Worm (Caenorhabditis elegans) whole organism, young adult: ENCODE data around the gene pqn-63.
A peak's percentile ranks its signal among the peaks of the same experiment; 100 is the strongest.

ENCODE experiments used
- B0336.3 ChIP-seq: fragments of 200-800 bp; sonication (Bioruptor generic); IDR thresholded peaks from 2 replicates; pipeline ENCODE4 v1.3.6; 2022; ENCODE audit warnings: missing genetic modification characterization, missing compliant biosample characterization
- F10E7.11 ChIP-seq: sonication (generic microtip); optimal IDR thresholded peaks from 2 replicates; lab custom pipeline; 2017; ENCODE audit warnings: mild to moderate bottlenecking, missing genetic modification characterization, moderate library complexity, missing compliant biosample characterization
- F22D6.2 ChIP-seq: sonication (generic microtip); optimal IDR thresholded peaks from 2 replicates; lab custom pipeline; 2016; ENCODE audit warnings: mild to moderate bottlenecking, missing genetic modification characterization, missing compliant biosample characterization
- F23B12.7 ChIP-seq: sonication (generic microtip); optimal IDR thresholded peaks from 2 replicates; lab custom pipeline; 2017; ENCODE audit warnings: missing genetic modification characterization, mild to moderate bottlenecking, missing compliant biosample characterization, antibody characterized with exemption, moderate library complexity; ENCODE audit not compliant: insufficient read depth
- F55B11.4 ChIP-seq: sonication (generic microtip); optimal IDR thresholded peaks from 2 replicates; lab custom pipeline; 2016; ENCODE audit warnings: missing compliant biosample characterization, missing genetic modification characterization, borderline replicate concordance; ENCODE audit not compliant: insufficient read depth
- F57A8.1 ChIP-seq: fragments of 200-800 bp; sonication (Bioruptor generic); optimal IDR thresholded peaks from 2 replicates; lab custom pipeline; 2018; ENCODE audit warnings: mild to moderate bottlenecking, missing genetic modification characterization, moderate library complexity, missing compliant biosample characterization
- F57C9.4 ChIP-seq: sonication (generic microtip); optimal IDR thresholded peaks from 2 replicates; lab custom pipeline; 2017; ENCODE audit warnings: mild to moderate bottlenecking, missing genetic modification characterization, missing compliant biosample characterization
- Y53F4B.3 ChIP-seq: fragments of 200-800 bp; sonication (Bioruptor generic); IDR thresholded peaks from 2 replicates; pipeline ENCODE4 v1.3.6; 2022; ENCODE audit warnings: missing genetic modification reagents, missing genetic modification characterization, missing compliant biosample characterization
- Y53G8AR.9 ChIP-seq: fragments of 200-800 bp; sonication (Bioruptor generic); conservative IDR thresholded peaks from 2 replicates; pipeline ENCODE4 v1.3.6; 2022; ENCODE audit warnings: missing genetic modification reagents, missing genetic modification characterization, missing compliant biosample characterization
- Y56A3A.18 ChIP-seq: fragments of 200-800 bp; sonication (Bioruptor generic); IDR thresholded peaks from 2 replicates; pipeline ENCODE4 v1.3.6; 2022; ENCODE audit warnings: missing genetic modification reagents, missing genetic modification characterization, missing compliant biosample characterization
- aptf-3 ChIP-seq: fragments of 200-800 bp; sonication (Bioruptor generic); IDR thresholded peaks from 2 replicates; pipeline ENCODE4 v1.3.6; 2022; ENCODE audit warnings: missing genetic modification characterization, missing compliant biosample characterization
- attf-3 ChIP-seq: fragments of 200-800 bp; sonication (Bioruptor generic); conservative IDR thresholded peaks from 2 replicates; pipeline ENCODE4 v1.3.6; 2022; ENCODE audit warnings: missing genetic modification reagents, missing genetic modification characterization, missing compliant biosample characterization
- attf-5 ChIP-seq: fragments of 200-800 bp; sonication (Bioruptor generic); optimal IDR thresholded peaks from 2 replicates; lab custom pipeline; 2018; ENCODE audit warnings: mild to moderate bottlenecking, missing genetic modification characterization, missing compliant biosample characterization
- bed-2 ChIP-seq: fragments of 200-800 bp; sonication (Bioruptor generic); IDR thresholded peaks from 2 replicates; pipeline ENCODE4 v1.3.6; 2022; ENCODE audit warnings: missing genetic modification reagents, missing genetic modification characterization, missing compliant biosample characterization
- cebp-2 ChIP-seq: fragments of 200-800 bp; sonication (Bioruptor generic); IDR thresholded peaks from 2 replicates; pipeline ENCODE4 v1.3.6; 2022; ENCODE audit warnings: missing genetic modification characterization, missing compliant biosample characterization
- ceh-100 ChIP-seq: fragments of 200-800 bp; sonication (Bioruptor generic); IDR thresholded peaks from 2 replicates; pipeline ENCODE4 v1.3.6; 2022; ENCODE audit warnings: missing genetic modification reagents, missing genetic modification characterization, missing compliant biosample characterization
- ceh-40 ChIP-seq: fragments of 200-800 bp; sonication (Bioruptor generic); IDR thresholded peaks from 2 replicates; pipeline ENCODE4 v1.3.6; 2022; ENCODE audit warnings: missing genetic modification characterization, missing compliant biosample characterization
- chd-7 ChIP-seq: sonication (generic microtip); optimal IDR thresholded peaks from 2 replicates; lab custom pipeline; 2016; ENCODE audit warnings: mild to moderate bottlenecking, missing genetic modification characterization, moderate library complexity, missing compliant biosample characterization
- dpl-1 ChIP-seq: fragments of 150-350 bp; optimal IDR thresholded peaks from 2 replicates; lab custom pipeline; 2014; ENCODE audit warnings: missing biosample characterization, missing genetic modification reagents, missing genetic modification characterization
- egrh-3 ChIP-seq: fragments of 200-800 bp; sonication (Bioruptor generic); IDR thresholded peaks from 2 replicates; pipeline ENCODE4 v1.3.6; 2022; ENCODE audit warnings: missing genetic modification reagents, missing genetic modification characterization, missing compliant biosample characterization
- fkh-3 ChIP-seq: sonication (generic microtip); optimal IDR thresholded peaks from 2 replicates; lab custom pipeline; 2016; ENCODE audit warnings: mild to moderate bottlenecking, missing genetic modification characterization, missing compliant biosample characterization
- hlh-12 ChIP-seq: sonication (generic microtip); optimal IDR thresholded peaks from 2 replicates; lab custom pipeline; 2016; ENCODE audit warnings: missing genetic modification characterization, missing compliant biosample characterization
- hmg-1.2 ChIP-seq: fragments of 200-800 bp; sonication (Bioruptor generic); IDR thresholded peaks from 2 replicates; pipeline ENCODE4 v1.3.6; 2022; ENCODE audit warnings: missing genetic modification reagents, missing genetic modification characterization, missing compliant biosample characterization
- hrde-1 ChIP-seq: sonication (generic microtip); optimal IDR thresholded peaks from 2 replicates; lab custom pipeline; 2016; ENCODE audit warnings: missing genetic modification characterization, mild to moderate bottlenecking, missing compliant biosample characterization, moderate library complexity, missing genotype, missing genetic modification reagents, borderline replicate concordance
- hsf-1 ChIP-seq: fragments of 200-800 bp; sonication (Bioruptor generic); IDR thresholded peaks from 2 replicates; pipeline ENCODE4 v1.3.6; 2022; ENCODE audit warnings: missing genetic modification reagents, missing genetic modification characterization, missing compliant biosample characterization
- let-607 ChIP-seq, 2 experiments: fragments of 200-800 bp in 1 of 2; sonication (Bioruptor generic) in 1 of 2; sonication (generic microtip) in 1 of 2; optimal IDR thresholded peaks; 2 replicates each; lab custom pipeline; 2016 to 2018; ENCODE audit warnings: mild to moderate bottlenecking in 2 of 2, missing compliant biosample characterization in 2 of 2, missing genetic modification characterization in 2 of 2, moderate library complexity in 2 of 2, missing genotype in 1 of 2
- lin-26 ChIP-seq: fragments of 200-800 bp; sonication (Bioruptor generic); IDR thresholded peaks from 2 replicates; pipeline ENCODE4 v1.3.6; 2022; ENCODE audit warnings: missing genetic modification reagents, missing genetic modification characterization, missing compliant biosample characterization
- lin-40 ChIP-seq: sonication (generic microtip); optimal IDR thresholded peaks from 2 replicates; lab custom pipeline; 2016; ENCODE audit warnings: missing genetic modification characterization, mild to moderate bottlenecking, missing compliant biosample characterization, missing genotype, missing genetic modification reagents
- madf-8 ChIP-seq: fragments of 200-800 bp; sonication (Bioruptor generic); conservative IDR thresholded peaks from 2 replicates; pipeline ENCODE4 v1.3.6; 2022; ENCODE audit warnings: missing genetic modification reagents, missing genetic modification characterization, missing compliant biosample characterization
- mxl-1 ChIP-seq: sonication (generic microtip); optimal IDR thresholded peaks from 2 replicates; lab custom pipeline; 2016; ENCODE audit warnings: missing genetic modification characterization, missing compliant biosample characterization
- nfya-2 ChIP-seq: fragments of 200-800 bp; sonication (Bioruptor generic); IDR thresholded peaks from 2 replicates; pipeline ENCODE4 v1.3.6; 2022; ENCODE audit warnings: missing genetic modification reagents, missing genetic modification characterization, missing compliant biosample characterization
- nfyb-1 ChIP-seq: fragments of 200-800 bp; sonication (Bioruptor generic); IDR thresholded peaks from 2 replicates; pipeline ENCODE4 v1.3.6; 2022; ENCODE audit warnings: missing genetic modification reagents, missing genetic modification characterization, missing compliant biosample characterization
- nhr-27 ChIP-seq: fragments of 200-800 bp; sonication (Bioruptor generic); optimal IDR thresholded peaks from 2 replicates; lab custom pipeline; 2018; ENCODE audit warnings: mild to moderate bottlenecking, missing genetic modification characterization, moderate library complexity, missing compliant biosample characterization
- snpc-1.1 ChIP-seq: sonication (generic microtip); optimal IDR thresholded peaks from 2 replicates; lab custom pipeline; 2017; ENCODE audit warnings: missing genetic modification characterization, mild to moderate bottlenecking, missing compliant biosample characterization, antibody characterized with exemption, moderate library complexity, missing genotype, missing genetic modification reagents; ENCODE audit not compliant: insufficient read depth
- snpc-1.3 ChIP-seq: sonication (generic microtip); optimal IDR thresholded peaks from 2 replicates; lab custom pipeline; 2017; ENCODE audit warnings: missing genetic modification characterization, mild to moderate bottlenecking, missing compliant biosample characterization, antibody characterized with exemption, moderate library complexity, missing genotype, missing genetic modification reagents; ENCODE audit not compliant: insufficient read depth
- somi-1 ChIP-seq: fragments of 200-800 bp; sonication (Bioruptor generic); optimal IDR thresholded peaks from 2 replicates; lab custom pipeline; 2018; ENCODE audit warnings: mild to moderate bottlenecking, missing genetic modification characterization, missing compliant biosample characterization
- tlf-1 ChIP-seq: fragments of 200-800 bp; sonication (Bioruptor generic); optimal IDR thresholded peaks from 2 replicates; lab custom pipeline; 2018; ENCODE audit warnings: mild to moderate bottlenecking, missing genetic modification characterization, missing compliant biosample characterization
- unc-130 ChIP-seq: sonication (generic microtip); optimal IDR thresholded peaks from 2 replicates; lab custom pipeline; 2016; ENCODE audit warnings: missing genetic modification reagents, missing genetic modification characterization, missing compliant biosample characterization
- unc-62 ChIP-seq: fragments of 150-350 bp; optimal IDR thresholded peaks from 2 replicates; lab custom pipeline; 2014; ENCODE audit warnings: missing biosample characterization, missing genetic modification reagents, missing genetic modification characterization
- xnd-1 ChIP-seq: sonication (generic microtip); optimal IDR thresholded peaks from 2 replicates; lab custom pipeline; 2016; ENCODE audit warnings: missing genotype, missing genetic modification reagents, missing genetic modification characterization, missing compliant biosample characterization
- zfh-2 ChIP-seq: fragments of 200-800 bp; sonication (Bioruptor generic); conservative IDR thresholded peaks from 2 replicates; pipeline ENCODE4 v1.3.6; 2022; ENCODE audit warnings: missing genetic modification reagents, missing genetic modification characterization, missing compliant biosample characterization
- ztf-18 ChIP-seq: sonication (generic microtip); optimal IDR thresholded peaks from 2 replicates; lab custom pipeline; 2016; ENCODE audit warnings: missing genotype, mild to moderate bottlenecking, missing genetic modification characterization, missing compliant biosample characterization
- ztf-28 ChIP-seq: fragments of 200-800 bp; sonication (Bioruptor generic); IDR thresholded peaks from 2 replicates; pipeline ENCODE4 v1.3.6; 2022; ENCODE audit warnings: missing genetic modification reagents, missing genetic modification characterization, missing compliant biosample characterization
- ztf-3 ChIP-seq: fragments of 200-800 bp; sonication (Bioruptor generic); optimal IDR thresholded peaks from 2 replicates; lab custom pipeline; 2018; ENCODE audit warnings: mild to moderate bottlenecking, missing genetic modification characterization, missing compliant biosample characterization

The pqn-63 gene

ce11 chrV:9608256-9608655, 7.6 kb upstream of the pqn-63 start, which contains the start of gene dop-2:
dop-2 (plus strand) TSS chrV:9608556.
- TF ChIP-seq F10E7.11 (tag; lab: Kevin White, UChicago): no peak
- TF ChIP-seq lin-40 (tag; lab: Kevin White, UChicago): no peak
- TF ChIP-seq mxl-1 (tag; lab: Kevin White, UChicago): no peak
- TF ChIP-seq snpc-1.1 (tag; lab: Kevin White, UChicago): no peak
- TF ChIP-seq egrh-3 (GFP tag; lab: Robert Waterston, UW): no peak
- no peak for TF ChIP-seq hlh-12 (tag; lab: Kevin White, UChicago)
- TF ChIP-seq attf-5 (GFP tag; lab: Kevin White, UChicago): no peak
- no peak for TF ChIP-seq ceh-40
- no peak for TF ChIP-seq Y53G8AR.9 (GFP tag; lab: Robert Waterston, UW)
- no peak for TF ChIP-seq F55B11.4
- no peak for TF ChIP-seq hmg-1.2 (GFP tag; lab: Robert Waterston, UW)
- no peak for TF ChIP-seq dpl-1
- no peak for TF ChIP-seq hrde-1 (tag; lab: Kevin White, UChicago)
- no peak for TF ChIP-seq nfyb-1 (GFP tag; lab: Robert Waterston, UW)
- TF ChIP-seq aptf-3: no peak
- no peak for TF ChIP-seq Y53F4B.3 (GFP tag; lab: Robert Waterston, UW)
- TF ChIP-seq ztf-3 (GFP tag; lab: Kevin White, UChicago): no peak

- TF ChIP-seq tlf-1 (GFP tag; lab: Kevin White, UChicago) (no peak), F57A8.1 (GFP tag; lab: Kevin White, UChicago) (no peak)
Observed at ce11 chrV:9609217-9609616, 6.6 kb upstream of the pqn-63 start.

ce11 chrV:9616130-9616529, 299 bp downstream of the pqn-63 start:
- TF ChIP-seq zfh-2 (GFP tag; lab: Robert Waterston, UW) (peak; percentile 61), Y56A3A.18 (GFP tag; lab: Robert Waterston, UW) (no peak), egrh-3 (GFP tag; lab: Robert Waterston, UW) (0 out of 2 replicates have a peak, but pooled peaks have one; percentile 26)

ce11 chrV:9616687-9617086, 856 bp downstream of the pqn-63 start:
- TF ChIP-seq nhr-27 (no peak), snpc-1.3 (tag; lab: Kevin White, UChicago) (no peak), F23B12.7 (no peak), ztf-18 (tag; lab: Kevin White, UChicago) (no peak), nfya-2 (GFP tag; lab: Robert Waterston, UW) (no peak), xnd-1 (tag; lab: Kevin White, UChicago) (no peak), attf-3 (GFP tag; lab: Robert Waterston, UW) (no peak), madf-8 (no peak), somi-1 (GFP tag; lab: Kevin White, UChicago) (no peak)

- TF ChIP-seq let-607 (tag; optimal IDR thresholded peaks at IDR 0.05; lab: Kevin White, UChicago): no peak
- TF ChIP-seq B0336.3 (GFP tag; lab: Robert Waterston, UW): no peak
- TF ChIP-seq bed-2 (GFP tag; lab: Robert Waterston, UW): no peak
- no peak for TF ChIP-seq fkh-3 (tag; lab: Kevin White, UChicago)
- no peak for TF ChIP-seq cebp-2 (GFP tag; lab: Robert Waterston, UW)
- TF ChIP-seq lin-26: peak; percentile 53; the same call in 1 of the 2 replicates
- no peak for TF ChIP-seq snpc-1.3 (tag; lab: Kevin White, UChicago)
- peak; percentile 40 for TF ChIP-seq chd-7
- TF ChIP-seq hsf-1: no peak
- TF ChIP-seq F57C9.4: no peak
- no peak for TF ChIP-seq F22D6.2 (tag; lab: Kevin White, UChicago)
- TF ChIP-seq unc-62 (GFP tag; lab: Kevin White, UChicago): no peak
- no peak for TF ChIP-seq ceh-100 (GFP tag; lab: Robert Waterston, UW)
- TF ChIP-seq ztf-28: no peak
- TF ChIP-seq unc-130 (GFP tag; lab: Kevin White, UChicago): no peak
Observed at ce11 chrV:9618420-9618819, 2.6 kb downstream of the pqn-63 start.
